Fruit fly (Drosophila melanogaster): ENCODE data around the gene CG43999.

DNA sequence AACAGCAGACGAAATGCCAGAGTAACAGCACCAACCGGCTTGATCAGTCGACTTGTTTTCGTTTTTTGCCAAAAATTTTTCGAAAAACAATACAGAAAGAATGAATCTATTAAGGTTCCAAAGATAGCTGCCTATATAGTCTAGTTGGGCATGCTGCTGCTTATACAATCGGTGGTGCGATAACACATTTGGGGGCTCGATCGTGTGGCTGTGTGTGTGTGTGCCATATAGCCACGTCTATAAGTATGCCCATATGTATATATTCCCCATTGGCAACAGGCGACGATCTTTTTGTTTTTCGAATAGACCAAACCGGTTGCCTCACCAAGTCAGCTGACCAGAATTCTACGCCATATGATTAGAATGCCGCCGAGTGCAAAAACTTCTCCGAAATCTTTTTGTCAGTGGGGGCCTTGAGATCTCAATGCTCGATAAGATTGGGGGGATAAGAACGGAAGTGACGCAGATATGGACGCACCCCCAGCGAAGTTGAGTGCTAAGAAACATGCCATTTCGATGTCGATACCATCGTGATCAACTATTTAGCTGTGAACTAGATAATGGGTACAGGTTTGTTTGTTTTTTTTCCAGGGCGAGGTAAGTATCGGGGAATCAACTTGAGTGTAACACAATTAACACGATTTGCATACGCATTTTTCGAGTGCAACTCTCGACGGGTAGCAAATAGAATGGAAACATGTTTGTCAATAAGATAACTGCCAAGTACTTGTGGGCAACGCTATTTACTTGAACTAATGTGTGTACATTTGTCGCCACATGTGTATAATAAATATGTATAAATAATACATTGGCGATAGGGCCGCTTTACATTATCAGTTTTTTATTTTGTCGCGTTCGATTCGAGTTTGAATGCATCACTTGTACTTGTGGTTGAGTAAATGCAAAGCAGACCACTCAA lies 11.4 kb upstream of the CG43999 start:
- TF ChIP-seq Ets21C (GFP tag; optimal IDR thresholded peaks at IDR 0.05) (no peak), dsx (GFP tag; optimal IDR thresholded peaks at IDR 0.05; ENCODE audit: poor library complexity, severe bottlenecking) (no peak), Smox (GFP tag; optimal IDR thresholded peaks at IDR 0.05) (no peak), CG8632 (GFP tag; optimal IDR thresholded peaks at IDR 0.05) (no peak), CG11762 (GFP tag; optimal IDR thresholded peaks at IDR 0.05; ENCODE audit: insufficient read depth) (no peak), CG6854 (GFP tag; optimal IDR thresholded peaks at IDR 0.05) (no peak), CG16779 (tag; optimal IDR thresholded peaks at IDR 0.05) (peak; percentile 40)
